Fruit fly (Drosophila melanogaster): ENCODE data around the gene Alp12.

The Alp12 gene

dm6 chr2L:19377129-19378083 lies 46.4 kb upstream of the Alp12 start (continued):
- TF ChIP-seq gcm2 (GFP tag; optimal IDR thresholded peaks at IDR 0.05) (no peak), Nf-YA (GFP tag; IDR thresholded peaks at IDR 0.05) (no peak; the same call in 1 of the 2 replicates), Dip3 (GFP tag; optimal IDR thresholded peaks at IDR 0.05) (no peak), Dip2 (GFP tag; IDR thresholded peaks at IDR 0.05) (no peak), CG9727 (GFP tag; optimal IDR thresholded peaks at IDR 0.05) (peak; percentile 70), sqz (GFP tag; optimal IDR thresholded peaks at IDR 0.05) (peak; percentile 49), Chrac-16 (GFP tag; optimal IDR thresholded peaks at IDR 0.05) (peak; percentile 49), Doc2 (GFP tag; IDR thresholded peaks at IDR 0.05) (no peak), CoRest (tag; optimal IDR thresholded peaks at IDR 0.05) (peak; percentile 47), luna (GFP tag; optimal IDR thresholded peaks at IDR 0.05) (no peak), Sin3A (optimal IDR thresholded peaks at IDR 0.05) (no peak), CG8478 (optimal IDR thresholded peaks at IDR 0.05) (no peak), Dp (GFP tag; optimal IDR thresholded peaks at IDR 0.05) (no peak), D (optimal IDR thresholded peaks at IDR 0.05) (no peak), D (GFP tag; optimal IDR thresholded peaks at IDR 0.05) (peak; percentile 52), CG12769 (tag; optimal IDR thresholded peaks at IDR 0.05) (peak; percentile 44), stwl (tag; optimal IDR thresholded peaks at IDR 0.05) (no peak), CG12744 (GFP tag; optimal IDR thresholded peaks at IDR 0.05) (no peak), CG34376 (GFP tag; optimal IDR thresholded peaks at IDR 0.05) (no peak), chm (GFP tag; IDR thresholded peaks at IDR 0.05) (peak; percentile 71; the same call in 1 of the 2 replicates), Hey (tag; optimal IDR thresholded peaks at IDR 0.05) (no peak), CG15696 (tag; optimal IDR thresholded peaks at IDR 0.05) (peak; percentile 75), CG13424 (tag; optimal IDR thresholded peaks at IDR 0.05) (peak; percentile 52), dan (GFP tag; IDR thresholded peaks at IDR 0.05) (peak; percentile 66; the same call in 1 of the 2 replicates), sens-2 (GFP tag; IDR thresholded peaks at IDR 0.05) (peak; percentile 62; the same call in 1 of the 2 replicates), dm (GFP tag; optimal IDR thresholded peaks at IDR 0.05) (no peak), Pdp1 (GFP tag; optimal IDR thresholded peaks at IDR 0.05) (peak; percentile 16 to 27), Sry-β (GFP tag; optimal IDR thresholded peaks at IDR 0.05) (no peak), Ets97D (GFP tag; optimal IDR thresholded peaks at IDR 0.05) (no peak), Mad (GFP tag; optimal IDR thresholded peaks at IDR 0.05) (peak; percentile 23), lilli (GFP tag; optimal IDR thresholded peaks at IDR 0.05) (peak; percentile 17), CG18011 (GFP tag; optimal IDR thresholded peaks at IDR 0.05) (no peak), CG11560 (tag; IDR thresholded peaks at IDR 0.05) (no peak), Ptx1 (GFP tag; IDR thresholded peaks at IDR 0.05) (peak; percentile 36; the same call in 1 of the 2 replicates), CG14014 (GFP tag; IDR thresholded peaks at IDR 0.05) (no peak), zen2 (GFP tag; IDR thresholded peaks at IDR 0.05; ENCODE audit: partially characterized antibody) (no peak), Side (GFP tag; optimal IDR thresholded peaks at IDR 0.05) (peak; percentile 35), ttk (GFP tag; IDR thresholded peaks at IDR 0.05) (peak; percentile 39), Meics (GFP tag; optimal IDR thresholded peaks at IDR 0.05) (peak; percentile 21), Aef1 (GFP tag; IDR thresholded peaks at IDR 0.05) (no peak), salm (tag; optimal IDR thresholded peaks at IDR 0.05) (no peak), CG7357 (GFP tag; IDR thresholded peaks at IDR 0.05) (no peak), CG42726 (GFP tag; IDR thresholded peaks at IDR 0.05; ENCODE audit: partially characterized antibody) (no peak), gem (tag; optimal IDR thresholded peaks at IDR 0.05) (peak; percentile 73), CG6689 (GFP tag; IDR thresholded peaks at IDR 0.05) (peak; percentile 54), Sox102F (GFP tag; optimal IDR thresholded peaks at IDR 0.05) (peak; percentile 49), CkIIα-i1 (GFP tag; IDR thresholded peaks at IDR 0.05) (no peak), CG15479 (GFP tag; optimal IDR thresholded peaks at IDR 0.05) (no peak), CG9609 (GFP tag; optimal IDR thresholded peaks at IDR 0.05) (no peak), CG6654 (GFP tag; optimal IDR thresholded peaks at IDR 0.05) (no peak)

All from whole organism, embryonic.